Worm (Caenorhabditis elegans) whole organism, late embryonic: ENCODE measurements around the gene rme-6.

Experiments used
- C38D4.7 ChIP-seq: fragments of 200-800 bp; sonication (Bioruptor generic); optimal IDR thresholded peaks from 2 replicates; lab custom pipeline; 2018; ENCODE audit warnings: mild to moderate bottlenecking, missing genetic modification characterization, moderate library complexity, missing compliant biosample characterization
- F13H6.1 ChIP-seq: sonication (generic microtip); optimal IDR thresholded peaks from 2 replicates; lab custom pipeline; 2016; ENCODE audit warnings: missing genetic modification characterization, missing compliant biosample characterization
- T23F11.4 ChIP-seq: fragments of 200-800 bp; sonication (Bioruptor generic); optimal IDR thresholded peaks from 2 replicates; lab custom pipeline; 2018; ENCODE audit warnings: mild to moderate bottlenecking, missing genetic modification characterization, missing compliant biosample characterization
- Y22D7AL.16 ChIP-seq: sonication (generic microtip); optimal IDR thresholded peaks from 2 replicates; lab custom pipeline; 2016; ENCODE audit warnings: missing genetic modification characterization, missing compliant biosample characterization
- ama-1 ChIP-seq: fragments of 150-350 bp; optimal IDR thresholded peaks from 2 replicates; lab custom pipeline; 2014
- ceh-18 ChIP-seq: sonication (generic microtip); optimal IDR thresholded peaks from 2 replicates; lab custom pipeline; 2016; ENCODE audit warnings: missing genetic modification characterization, missing compliant biosample characterization
- ceh-2 ChIP-seq: sonication (generic microtip); optimal IDR thresholded peaks from 2 replicates; lab custom pipeline; 2016; ENCODE audit warnings: missing genotype, missing genetic modification characterization, missing compliant biosample characterization
- ceh-22 ChIP-seq: sonication (generic microtip); optimal IDR thresholded peaks from 2 replicates; lab custom pipeline; 2017; ENCODE audit warnings: missing biosample characterization, missing genetic modification characterization
- ceh-34 ChIP-seq: sonication (generic microtip); optimal IDR thresholded peaks from 2 replicates; lab custom pipeline; 2016; ENCODE audit warnings: mild to moderate bottlenecking, missing genetic modification characterization, missing compliant biosample characterization
- ceh-48 ChIP-seq: sonication (generic microtip); optimal IDR thresholded peaks from 2 replicates; lab custom pipeline; 2016; ENCODE audit warnings: missing genetic modification characterization, inconsistent platforms, missing compliant biosample characterization
- ceh-6 ChIP-seq: fragments of 200-800 bp; sonication (Bioruptor generic); optimal IDR thresholded peaks from 2 replicates; lab custom pipeline; 2018; ENCODE audit warnings: mild to moderate bottlenecking, missing genetic modification characterization, missing compliant biosample characterization
- ceh-9 ChIP-seq: sonication (generic microtip); optimal IDR thresholded peaks from 2 replicates; lab custom pipeline; 2016; ENCODE audit warnings: mild to moderate bottlenecking, missing genetic modification characterization, inconsistent platforms, missing compliant biosample characterization
- ets-4 ChIP-seq: sonication (generic microtip); optimal IDR thresholded peaks from 2 replicates; lab custom pipeline; 2016; ENCODE audit warnings: missing genetic modification characterization, missing compliant biosample characterization
- eyg-1 ChIP-seq: sonication (generic microtip); optimal IDR thresholded peaks from 2 replicates; lab custom pipeline; 2016; ENCODE audit warnings: missing genotype, missing genetic modification characterization, missing compliant biosample characterization
- fkh-10 ChIP-seq: fragments of 150-350 bp; optimal IDR thresholded peaks from 2 replicates; lab custom pipeline; 2014; ENCODE audit warnings: missing biosample characterization, missing genetic modification reagents, missing genetic modification characterization
- fkh-6 ChIP-seq: sonication (generic microtip); optimal IDR thresholded peaks from 2 replicates; lab custom pipeline; 2016; ENCODE audit warnings: missing genetic modification characterization, missing compliant biosample characterization
- hlh-13 ChIP-seq: fragments of 200-800 bp; sonication (Bioruptor generic); optimal IDR thresholded peaks from 2 replicates; lab custom pipeline; 2018; ENCODE audit warnings: mild to moderate bottlenecking, missing genetic modification characterization, missing compliant biosample characterization
- hlh-30 ChIP-seq: sonication (generic microtip); optimal IDR thresholded peaks from 2 replicates; lab custom pipeline; 2017; ENCODE audit warnings: antibody characterized with exemption, missing genetic modification characterization, missing compliant biosample characterization; ENCODE audit not compliant: insufficient read depth
- hlh-6 ChIP-seq: sonication (generic microtip); optimal IDR thresholded peaks from 2 replicates; lab custom pipeline; 2016; ENCODE audit warnings: missing genotype, missing genetic modification characterization, missing compliant biosample characterization
- hlh-8 ChIP-seq: sonication (generic microtip); optimal IDR thresholded peaks from 2 replicates; lab custom pipeline; 2016; ENCODE audit warnings: missing genotype, missing genetic modification characterization, missing compliant biosample characterization
- madf-2 ChIP-seq: sonication (generic microtip); optimal IDR thresholded peaks from 2 replicates; lab custom pipeline; 2017; ENCODE audit warnings: missing genetic modification characterization, missing compliant biosample characterization
- nfya-1 ChIP-seq: sonication (generic microtip); optimal IDR thresholded peaks from 2 replicates; lab custom pipeline; 2017; ENCODE audit warnings: missing genetic modification characterization, mild to moderate bottlenecking, missing compliant biosample characterization, antibody characterized with exemption, moderate library complexity
- pag-3 ChIP-seq: sonication (generic microtip); optimal IDR thresholded peaks from 2 replicates; lab custom pipeline; 2016; ENCODE audit warnings: missing compliant biosample characterization, missing genetic modification characterization, borderline replicate concordance
- pat-9 ChIP-seq: fragments of 200-800 bp; sonication (Bioruptor generic); optimal IDR thresholded peaks from 2 replicates; lab custom pipeline; 2018; ENCODE audit warnings: mild to moderate bottlenecking, missing genetic modification characterization, moderate library complexity, missing compliant biosample characterization
- pha-2 ChIP-seq: sonication (generic microtip); optimal IDR thresholded peaks from 2 replicates; lab custom pipeline; 2017; ENCODE audit warnings: mild to moderate bottlenecking, missing genetic modification characterization, missing compliant biosample characterization
- pha-4 ChIP-seq: fragments of 150-350 bp; optimal IDR thresholded peaks from 2 replicates; lab custom pipeline; 2018; ENCODE audit warnings: missing biosample characterization, missing genetic modification reagents, missing genetic modification characterization
- pqm-1 ChIP-seq: sonication (generic microtip); optimal IDR thresholded peaks from 2 replicates; lab custom pipeline; 2016; ENCODE audit warnings: missing genetic modification characterization, missing compliant biosample characterization
- ref-2 ChIP-seq: sonication (generic microtip); optimal IDR thresholded peaks from 2 replicates; lab custom pipeline; 2016; ENCODE audit warnings: missing genetic modification characterization, missing compliant biosample characterization
- rnt-1 ChIP-seq: sonication (generic microtip); optimal IDR thresholded peaks from 2 replicates; lab custom pipeline; 2016; ENCODE audit warnings: missing genetic modification characterization, missing compliant biosample characterization
- sdc-2 ChIP-seq: sonication (generic microtip); optimal IDR thresholded peaks from 2 replicates; lab custom pipeline; 2016; ENCODE audit warnings: missing genotype, missing genetic modification characterization, missing compliant biosample characterization
- sox-4 ChIP-seq: sonication (generic microtip); optimal IDR thresholded peaks from 2 replicates; lab custom pipeline; 2017; ENCODE audit warnings: mild to moderate bottlenecking, missing genetic modification characterization, inconsistent platforms, missing compliant biosample characterization
- tbx-2 ChIP-seq: sonication (generic microtip); optimal IDR thresholded peaks from 2 replicates; lab custom pipeline; 2016; ENCODE audit warnings: missing genetic modification characterization, missing compliant biosample characterization
- tbx-7 ChIP-seq: sonication (generic microtip); optimal IDR thresholded peaks from 2 replicates; lab custom pipeline; 2016; ENCODE audit warnings: missing genotype, missing genetic modification characterization, missing compliant biosample characterization
- ttx-3 ChIP-seq: sonication (generic microtip); optimal IDR thresholded peaks from 2 replicates; lab custom pipeline; 2016; ENCODE audit warnings: missing genetic modification reagents, missing genetic modification characterization, missing compliant biosample characterization
- unc-3 ChIP-seq, 2 experiments: fragments of 200-800 bp in 1 of 2; sonication (Bioruptor generic) in 1 of 2; sonication (generic microtip) in 1 of 2; conservative IDR thresholded peaks in 1 of 2; optimal IDR thresholded peaks in 1 of 2; 2 replicates each; pipeline versions ENCODE4 v1.3.6 to Lab custom; 2016 to 2022; ENCODE audit warnings: missing compliant biosample characterization in 2 of 2, missing genetic modification characterization in 2 of 2, missing genetic modification reagents in 1 of 2
- unc-55 ChIP-seq: sonication (generic microtip); optimal IDR thresholded peaks from 2 replicates; lab custom pipeline; 2017; ENCODE audit warnings: missing biosample characterization, missing genetic modification reagents, missing genetic modification characterization

rme-6 gene

ce11 chrX:1103702-1104262 is 6.8 kb downstream of the rme-6 start, which contains the start of gene ife-4 (continued):
- no peak for TF ChIP-seq fkh-10
- no peak for TF ChIP-seq ceh-22 (tag; lab: Kevin White, UChicago)
- TF ChIP-seq unc-3 (GFP tag; conservative IDR thresholded peaks at IDR 0.05; lab: Robert Waterston, UW): no peak
- no peak for TF ChIP-seq unc-3 (tag; optimal IDR thresholded peaks at IDR 0.05; lab: Kevin White, UChicago)
- no peak for TF ChIP-seq tbx-7 (tag; lab: Kevin White, UChicago)
- TF ChIP-seq pha-2: no peak
- no peak for TF ChIP-seq Y22D7AL.16 (tag; lab: Kevin White, UChicago)
- peak; percentile 67 for TF ChIP-seq tbx-2 (tag; lab: Kevin White, UChicago)
- TF ChIP-seq F13H6.1 (tag; lab: Kevin White, UChicago): no peak
- peak; percentile 5 for TF ChIP-seq hlh-30
- TF ChIP-seq pqm-1: no peak
- TF ChIP-seq ceh-18 (tag; lab: Kevin White, UChicago): peak; percentile 32
- TF ChIP-seq ceh-9 (tag; lab: Kevin White, UChicago): no peak
- TF ChIP-seq hlh-13 (GFP tag; lab: Kevin White, UChicago): no peak
- no peak for TF ChIP-seq ceh-6 (GFP tag; lab: Kevin White, UChicago)
- TF ChIP-seq ets-4 (tag; lab: Kevin White, UChicago): no peak
- TF ChIP-seq C38D4.7 (GFP tag; lab: Kevin White, UChicago): no peak
- no peak for TF ChIP-seq madf-2 (tag; lab: Kevin White, UChicago)
- peak; percentile 55 for TF ChIP-seq ref-2 (tag; lab: Kevin White, UChicago)
- TF ChIP-seq eyg-1 (tag; lab: Kevin White, UChicago): no peak
- TF ChIP-seq unc-55 (GFP tag; lab: Kevin White, UChicago): peak; percentile 72
- TF ChIP-seq pha-4 (tag; lab: Kevin White, UChicago): no peak
- peak; percentile 61 for TF ChIP-seq nfya-1
- peak; percentile 40 for TF ChIP-seq sdc-2 (tag; lab: Kevin White, UChicago)

DNA sequence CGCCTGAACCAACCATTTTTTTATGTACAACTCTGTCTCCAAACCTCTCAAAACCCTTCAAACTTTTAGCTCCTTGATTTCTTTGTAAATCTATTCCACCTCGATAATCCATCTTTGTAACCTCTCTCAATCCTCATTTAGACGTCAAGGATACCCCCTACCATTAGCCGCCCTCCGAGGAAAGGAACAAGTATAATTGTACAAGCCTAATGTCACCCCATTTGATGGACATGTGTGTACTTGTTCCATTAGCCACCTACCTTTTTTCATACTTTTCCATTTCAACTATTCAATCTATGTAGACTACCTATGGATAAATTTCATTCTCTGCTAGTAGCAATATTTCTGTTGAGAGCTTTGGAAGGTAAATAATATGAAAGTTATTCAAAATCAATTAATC is 10.8 kb downstream of the rme-6 start, which contains the start of gene C05D9.4:
Gene C05D9.4 (plus strand): TSS at position 301 of the 400 bp plus-strand sequence.
- TF ChIP-seq ceh-48 (tag; lab: Kevin White, UChicago) (no peak), fkh-6 (no peak), sdc-2 (tag; lab: Kevin White, UChicago) (no peak), T23F11.4 (GFP tag; lab: Kevin White, UChicago) (no peak), pag-3 (tag; lab: Kevin White, UChicago) (no peak), hlh-6 (tag; lab: Kevin White, UChicago) (no peak), ttx-3 (no peak)

- TF ChIP-seq sox-4 (tag; lab: Kevin White, UChicago) (no peak), hlh-13 (GFP tag; lab: Kevin White, UChicago) (no peak), ama-1 (lab: Kevin White, UChicago) (no peak), pat-9 (tag; lab: Kevin White, UChicago) (no peak), Y22D7AL.16 (tag; lab: Kevin White, UChicago) (no peak), ref-2 (tag; lab: Kevin White, UChicago) (no peak), fkh-6 (no peak), unc-3 (GFP tag; conservative IDR thresholded peaks at IDR 0.05; lab: Robert Waterston, UW) (no peak), unc-3 (tag; optimal IDR thresholded peaks at IDR 0.05; lab: Kevin White, UChicago) (no peak), rnt-1 (tag; lab: Kevin White, UChicago) (peak; percentile 70), hlh-8 (tag; lab: Kevin White, UChicago) (no peak), ceh-2 (tag; lab: Kevin White, UChicago) (no peak), pha-2 (no peak), madf-2 (tag; lab: Kevin White, UChicago) (no peak), ceh-34 (tag; lab: Kevin White, UChicago) (no peak), unc-55 (GFP tag; lab: Kevin White, UChicago) (peak; percentile 87), ceh-18 (tag; lab: Kevin White, UChicago) (peak; percentile 12)
Observed at ce11 chrX:1108874-1109273, 11.9 kb downstream of the rme-6 start.
